Worm (Caenorhabditis elegans) whole organism, late embryonic: Measurements from ENCODE around the gene hacl-1.

Source experiments
- C08G9.2 ChIP-seq: sonication (generic microtip); optimal IDR thresholded peaks from 2 replicates; lab custom pipeline; 2016; ENCODE audit warnings: mild to moderate bottlenecking, missing genetic modification characterization, moderate library complexity, missing compliant biosample characterization
- C38D4.7 ChIP-seq: fragments of 200-800 bp; sonication (Bioruptor generic); optimal IDR thresholded peaks from 2 replicates; lab custom pipeline; 2018; ENCODE audit warnings: mild to moderate bottlenecking, missing genetic modification characterization, moderate library complexity, missing compliant biosample characterization
- F13H6.1 ChIP-seq: sonication (generic microtip); optimal IDR thresholded peaks from 2 replicates; lab custom pipeline; 2016; ENCODE audit warnings: missing genetic modification characterization, missing compliant biosample characterization
- K02D7.2 ChIP-seq: sonication (generic microtip); optimal IDR thresholded peaks from 2 replicates; lab custom pipeline; 2017; ENCODE audit warnings: mild to moderate bottlenecking, missing genetic modification characterization, missing compliant biosample characterization
- T23F11.4 ChIP-seq: fragments of 200-800 bp; sonication (Bioruptor generic); optimal IDR thresholded peaks from 2 replicates; lab custom pipeline; 2018; ENCODE audit warnings: mild to moderate bottlenecking, missing genetic modification characterization, missing compliant biosample characterization
- Y22D7AL.16 ChIP-seq: sonication (generic microtip); optimal IDR thresholded peaks from 2 replicates; lab custom pipeline; 2016; ENCODE audit warnings: missing genetic modification characterization, missing compliant biosample characterization
- ahr-1 ChIP-seq: sonication (generic microtip); optimal IDR thresholded peaks from 2 replicates; lab custom pipeline; 2016; ENCODE audit warnings: missing genetic modification characterization, missing compliant biosample characterization
- ama-1 ChIP-seq: fragments of 150-350 bp; optimal IDR thresholded peaks from 2 replicates; lab custom pipeline; 2014
- ceh-2 ChIP-seq: sonication (generic microtip); optimal IDR thresholded peaks from 2 replicates; lab custom pipeline; 2016; ENCODE audit warnings: missing genotype, missing genetic modification characterization, missing compliant biosample characterization
- ceh-22 ChIP-seq: sonication (generic microtip); optimal IDR thresholded peaks from 2 replicates; lab custom pipeline; 2017; ENCODE audit warnings: missing biosample characterization, missing genetic modification characterization
- ceh-24 ChIP-seq: sonication (generic microtip); optimal IDR thresholded peaks from 2 replicates; lab custom pipeline; 2016; ENCODE audit warnings: mild to moderate bottlenecking, missing genetic modification characterization, missing compliant biosample characterization
- ceh-31 ChIP-seq: sonication (generic microtip); optimal IDR thresholded peaks from 2 replicates; lab custom pipeline; 2016; ENCODE audit warnings: missing genetic modification characterization, missing compliant biosample characterization
- ceh-34 ChIP-seq: sonication (generic microtip); optimal IDR thresholded peaks from 2 replicates; lab custom pipeline; 2016; ENCODE audit warnings: mild to moderate bottlenecking, missing genetic modification characterization, missing compliant biosample characterization
- ceh-45 ChIP-seq: fragments of 200-800 bp; sonication (Bioruptor generic); IDR thresholded peaks from 2 replicates; pipeline ENCODE4 v1.3.6; 2022; ENCODE audit warnings: missing genetic modification reagents, missing genetic modification characterization, missing compliant biosample characterization
- ceh-48 ChIP-seq: sonication (generic microtip); optimal IDR thresholded peaks from 2 replicates; lab custom pipeline; 2016; ENCODE audit warnings: missing genetic modification characterization, inconsistent platforms, missing compliant biosample characterization
- ceh-9 ChIP-seq: sonication (generic microtip); optimal IDR thresholded peaks from 2 replicates; lab custom pipeline; 2016; ENCODE audit warnings: mild to moderate bottlenecking, missing genetic modification characterization, inconsistent platforms, missing compliant biosample characterization
- che-1 ChIP-seq: sonication (generic microtip); optimal IDR thresholded peaks from 2 replicates; lab custom pipeline; 2016; ENCODE audit warnings: mild to moderate bottlenecking, missing genetic modification characterization, missing compliant biosample characterization
- dmd-4 ChIP-seq: sonication (generic microtip); optimal IDR thresholded peaks from 2 replicates; lab custom pipeline; 2016; ENCODE audit warnings: borderline replicate concordance, missing genetic modification characterization, missing compliant biosample characterization
- elt-2 ChIP-seq: sonication (generic microtip); optimal IDR thresholded peaks from 2 replicates; lab custom pipeline; 2016; ENCODE audit warnings: missing genetic modification reagents, missing genetic modification characterization, missing compliant biosample characterization
- elt-4 ChIP-seq: sonication (generic microtip); optimal IDR thresholded peaks from 2 replicates; lab custom pipeline; 2016; ENCODE audit warnings: missing genetic modification characterization, missing compliant biosample characterization
- ets-4 ChIP-seq: sonication (generic microtip); optimal IDR thresholded peaks from 2 replicates; lab custom pipeline; 2016; ENCODE audit warnings: missing genetic modification characterization, missing compliant biosample characterization
- fax-1 ChIP-seq: sonication (generic microtip); optimal IDR thresholded peaks from 2 replicates; lab custom pipeline; 2016; ENCODE audit warnings: missing genotype, missing genetic modification characterization, missing compliant biosample characterization
- fkh-10 ChIP-seq: fragments of 150-350 bp; optimal IDR thresholded peaks from 2 replicates; lab custom pipeline; 2014; ENCODE audit warnings: missing biosample characterization, missing genetic modification reagents, missing genetic modification characterization
- fkh-6 ChIP-seq: sonication (generic microtip); optimal IDR thresholded peaks from 2 replicates; lab custom pipeline; 2016; ENCODE audit warnings: missing genetic modification characterization, missing compliant biosample characterization
- gmeb-2 ChIP-seq: sonication (generic microtip); optimal IDR thresholded peaks from 2 replicates; lab custom pipeline; 2016; ENCODE audit warnings: missing genetic modification characterization, inconsistent platforms, missing compliant biosample characterization
- hlh-30 ChIP-seq: sonication (generic microtip); optimal IDR thresholded peaks from 2 replicates; lab custom pipeline; 2017; ENCODE audit warnings: antibody characterized with exemption, missing genetic modification characterization, missing compliant biosample characterization; ENCODE audit not compliant: insufficient read depth
- hlh-6 ChIP-seq: sonication (generic microtip); optimal IDR thresholded peaks from 2 replicates; lab custom pipeline; 2016; ENCODE audit warnings: missing genotype, missing genetic modification characterization, missing compliant biosample characterization
- madf-2 ChIP-seq: sonication (generic microtip); optimal IDR thresholded peaks from 2 replicates; lab custom pipeline; 2017; ENCODE audit warnings: missing genetic modification characterization, missing compliant biosample characterization
- mec-3 ChIP-seq: sonication (generic microtip); optimal IDR thresholded peaks from 2 replicates; lab custom pipeline; 2016; ENCODE audit warnings: borderline replicate concordance, missing genetic modification characterization, missing compliant biosample characterization
- nfya-1 ChIP-seq: sonication (generic microtip); optimal IDR thresholded peaks from 2 replicates; lab custom pipeline; 2017; ENCODE audit warnings: missing genetic modification characterization, mild to moderate bottlenecking, missing compliant biosample characterization, antibody characterized with exemption, moderate library complexity
- pag-3 ChIP-seq: sonication (generic microtip); optimal IDR thresholded peaks from 2 replicates; lab custom pipeline; 2016; ENCODE audit warnings: missing compliant biosample characterization, missing genetic modification characterization, borderline replicate concordance
- pat-9 ChIP-seq: fragments of 200-800 bp; sonication (Bioruptor generic); optimal IDR thresholded peaks from 2 replicates; lab custom pipeline; 2018; ENCODE audit warnings: mild to moderate bottlenecking, missing genetic modification characterization, moderate library complexity, missing compliant biosample characterization
- pha-4 ChIP-seq: fragments of 150-350 bp; optimal IDR thresholded peaks from 2 replicates; lab custom pipeline; 2018; ENCODE audit warnings: missing biosample characterization, missing genetic modification reagents, missing genetic modification characterization
- pqm-1 ChIP-seq: sonication (generic microtip); optimal IDR thresholded peaks from 2 replicates; lab custom pipeline; 2016; ENCODE audit warnings: missing genetic modification characterization, missing compliant biosample characterization
- ref-2 ChIP-seq: sonication (generic microtip); optimal IDR thresholded peaks from 2 replicates; lab custom pipeline; 2016; ENCODE audit warnings: missing genetic modification characterization, missing compliant biosample characterization
- rnt-1 ChIP-seq: sonication (generic microtip); optimal IDR thresholded peaks from 2 replicates; lab custom pipeline; 2016; ENCODE audit warnings: missing genetic modification characterization, missing compliant biosample characterization
- sdc-2 ChIP-seq: sonication (generic microtip); optimal IDR thresholded peaks from 2 replicates; lab custom pipeline; 2016; ENCODE audit warnings: missing genotype, missing genetic modification characterization, missing compliant biosample characterization
- sox-2 ChIP-seq: fragments of 200-800 bp; sonication (Bioruptor generic); IDR thresholded peaks from 2 replicates; pipeline ENCODE4 v1.3.6; 2022; ENCODE audit warnings: missing genetic modification reagents, missing genetic modification characterization, missing compliant biosample characterization
- sox-4 ChIP-seq: sonication (generic microtip); optimal IDR thresholded peaks from 2 replicates; lab custom pipeline; 2017; ENCODE audit warnings: mild to moderate bottlenecking, missing genetic modification characterization, inconsistent platforms, missing compliant biosample characterization
- syd-9 ChIP-seq: sonication (generic microtip); optimal IDR thresholded peaks from 2 replicates; lab custom pipeline; 2016; ENCODE audit warnings: mild to moderate bottlenecking, missing genetic modification characterization, moderate library complexity, missing compliant biosample characterization
- tbx-2 ChIP-seq: sonication (generic microtip); optimal IDR thresholded peaks from 2 replicates; lab custom pipeline; 2016; ENCODE audit warnings: missing genetic modification characterization, missing compliant biosample characterization
- tbx-7 ChIP-seq: sonication (generic microtip); optimal IDR thresholded peaks from 2 replicates; lab custom pipeline; 2016; ENCODE audit warnings: missing genotype, missing genetic modification characterization, missing compliant biosample characterization
- ttx-3 ChIP-seq: sonication (generic microtip); optimal IDR thresholded peaks from 2 replicates; lab custom pipeline; 2016; ENCODE audit warnings: missing genetic modification reagents, missing genetic modification characterization, missing compliant biosample characterization
- unc-86 ChIP-seq: sonication (generic microtip); optimal IDR thresholded peaks from 2 replicates; lab custom pipeline; 2016; ENCODE audit warnings: missing genetic modification characterization, missing compliant biosample characterization
- zip-5 ChIP-seq: sonication (generic microtip); optimal IDR thresholded peaks from 2 replicates; lab custom pipeline; 2016; ENCODE audit warnings: missing genetic modification characterization, missing compliant biosample characterization

hacl-1 gene

ce11 chrII:11537115-11537514 is 44.4 kb upstream of the hacl-1 start (continued):
- TF ChIP-seq hlh-30 (tag; lab: Kevin White, UChicago) (peak; percentile 80), sox-2 (GFP tag; lab: Robert Waterston, UW) (no peak), ahr-1 (no peak), nfya-1 (peak; percentile 45), ets-4 (tag; lab: Kevin White, UChicago) (no peak), che-1 (tag; lab: Kevin White, UChicago) (no peak), F13H6.1 (tag; lab: Kevin White, UChicago) (no peak), ama-1 (lab: Kevin White, UChicago) (no peak), syd-9 (tag; lab: Kevin White, UChicago) (peak; percentile 32), ceh-45 (no peak), ref-2 (tag; lab: Kevin White, UChicago) (peak; percentile 52), ceh-2 (peak; percentile 31), fkh-6 (no peak), ttx-3 (tag; lab: Kevin White, UChicago) (no peak), C38D4.7 (GFP tag; lab: Kevin White, UChicago) (no peak)

- TF ChIP-seq pat-9 (tag; lab: Kevin White, UChicago) (no peak), ttx-3 (tag; lab: Kevin White, UChicago) (no peak), ceh-24 (tag; lab: Kevin White, UChicago) (no peak), pag-3 (tag; lab: Kevin White, UChicago) (no peak), nfya-1 (no peak), elt-2 (tag; lab: Kevin White, UChicago) (no peak), ceh-34 (no peak), syd-9 (tag; lab: Kevin White, UChicago) (no peak), ceh-2 (no peak), ceh-22 (no peak), rnt-1 (no peak), K02D7.2 (tag; lab: Kevin White, UChicago) (no peak), sox-4 (tag; lab: Kevin White, UChicago) (no peak), tbx-2 (no peak), ref-2 (tag; lab: Kevin White, UChicago) (no peak), dmd-4 (tag; lab: Kevin White, UChicago) (no peak)
Measured at ce11 chrII:11536505-11536904, 43.7 kb upstream of the hacl-1 start.

- TF ChIP-seq fax-1 (tag; lab: Kevin White, UChicago) (no peak), elt-2 (tag; lab: Kevin White, UChicago) (peak; percentile 43)
Measured at ce11 chrII:11535924-11536323, 43.2 kb upstream of the hacl-1 start.

- TF ChIP-seq hlh-6 (tag; lab: Kevin White, UChicago), result no peak
- no peak for TF ChIP-seq pqm-1 (tag; lab: Kevin White, UChicago)
- TF ChIP-seq tbx-2, result peak; percentile 48
- no peak for TF ChIP-seq hlh-30 (tag; lab: Kevin White, UChicago)
- TF ChIP-seq ceh-31 (tag; lab: Kevin White, UChicago), result peak; percentile 42
- TF ChIP-seq unc-86, result no peak
- no peak for TF ChIP-seq ceh-9 (tag; lab: Kevin White, UChicago)
- TF ChIP-seq madf-2 (tag; lab: Kevin White, UChicago), result no peak
- no peak for TF ChIP-seq ceh-48 (tag; lab: Kevin White, UChicago)
- peak; percentile 36 for TF ChIP-seq sdc-2
- TF ChIP-seq ceh-24 (tag; lab: Kevin White, UChicago), result no peak
- TF ChIP-seq ref-2 (tag; lab: Kevin White, UChicago), result peak; percentile 68
- TF ChIP-seq Y22D7AL.16, result no peak
- no peak for TF ChIP-seq pha-4 (tag; lab: Kevin White, UChicago)
- TF ChIP-seq fkh-10 (GFP tag; lab: Kevin White, UChicago), result no peak
- no peak for TF ChIP-seq K02D7.2 (tag; lab: Kevin White, UChicago)
- no peak for TF ChIP-seq T23F11.4 (GFP tag; lab: Kevin White, UChicago)
- TF ChIP-seq nfya-1, result no peak
- no peak for TF ChIP-seq ceh-45
- TF ChIP-seq zip-5 (tag; lab: Kevin White, UChicago), result no peak
- no peak for TF ChIP-seq mec-3 (tag; lab: Kevin White, UChicago)
- TF ChIP-seq tbx-7 (tag; lab: Kevin White, UChicago), result no peak
- no peak for TF ChIP-seq elt-4 (tag; lab: Kevin White, UChicago)
- TF ChIP-seq ets-4 (tag; lab: Kevin White, UChicago), result no peak
- TF ChIP-seq gmeb-2, result peak; percentile 4
- no peak for TF ChIP-seq C08G9.2
Measured at ce11 chrII:11535429-11535828, 42.7 kb upstream of the hacl-1 start.
